Fruit fly (Drosophila melanogaster) whole organism, embryonic: Measurements from ENCODE around the gene CG14882.

Experiments used
- Bgb ChIP-seq: fragments of 200-800 bp; sonication (Bioruptor generic); IDR thresholded peaks from 2 replicates; pipeline ENCODE4 v1.3.6; 2022; ENCODE audit warnings: missing biosample characterization, missing genetic modification characterization; ENCODE audit not compliant: partially characterized antibody
- Blimp-1 ChIP-seq: fragments of 200-800 bp; sonication (Bioruptor generic); optimal IDR thresholded peaks from 3 replicates; lab custom pipeline; 2018; ENCODE audit warnings: missing biosample characterization, missing genetic modification characterization, mild to moderate bottlenecking, moderate library complexity, missing genetic modification reagents
- CG10654 ChIP-seq: fragments of 200-800 bp; sonication (Bioruptor generic); optimal IDR thresholded peaks from 2 replicates; lab custom pipeline; 2016; ENCODE audit warnings: missing biosample characterization, missing genetic modification characterization
- CG11247 ChIP-seq: fragments of 200-800 bp; sonication (Bioruptor generic); IDR thresholded peaks from 2 replicates; pipeline ENCODE4 v1.3.6; 2022; ENCODE audit warnings: missing biosample characterization, missing genetic modification characterization
- CG11504 ChIP-seq: fragments of 200-800 bp; sonication (Bioruptor generic); optimal IDR thresholded peaks from 3 replicates; lab custom pipeline; 2019; ENCODE audit warnings: missing biosample characterization, mild to moderate bottlenecking, missing genetic modification characterization, moderate library complexity
- CG13287 ChIP-seq: fragments of 200-800 bp; sonication (Bioruptor generic); IDR thresholded peaks from 2 replicates; pipeline ENCODE4 v1.3.6; 2022; ENCODE audit warnings: missing biosample characterization, missing genetic modification characterization; ENCODE audit not compliant: partially characterized antibody
- CG14860 ChIP-seq: fragments of 200-800 bp; sonication (Bioruptor generic); IDR thresholded peaks from 3 replicates; pipeline ENCODE4 v1.3.6; 2022; ENCODE audit warnings: missing biosample characterization, missing genetic modification characterization; ENCODE audit not compliant: partially characterized antibody
- CG16779 ChIP-seq: fragments of 200-800 bp; sonication (Bioruptor generic); IDR thresholded peaks from 2 replicates; pipeline ENCODE4 v1.3.6; 2022; ENCODE audit warnings: missing biosample characterization, missing genetic modification characterization
- CG17328 ChIP-seq: fragments of 200-800 bp; sonication (Bioruptor generic); IDR thresholded peaks from 2 replicates; pipeline ENCODE4 v1.3.6; 2022; ENCODE audit warnings: missing biosample characterization, missing genetic modification characterization
- CG17568 ChIP-seq: fragments of 200-800 bp; sonication (Bioruptor generic); optimal IDR thresholded peaks from 2 replicates; lab custom pipeline; 2018; ENCODE audit warnings: missing biosample characterization, mild to moderate bottlenecking, missing genetic modification characterization, moderate library complexity
- CG17829 ChIP-seq: fragments of 200-800 bp; optimal IDR thresholded peaks from 2 replicates; lab custom pipeline; 2019; ENCODE audit warnings: missing biosample characterization, mild to moderate bottlenecking, missing genetic modification characterization, moderate library complexity
- CG18011 ChIP-seq: fragments of 200-800 bp; sonication (Bioruptor generic); optimal IDR thresholded peaks from 2 replicates; lab custom pipeline; 2017; ENCODE audit warnings: missing biosample characterization, missing genetic modification characterization, mild to moderate bottlenecking, moderate library complexity, missing genotype
- CG2116 ChIP-seq: fragments of 200-800 bp; sonication (Bioruptor generic); optimal IDR thresholded peaks from 3 replicates; lab custom pipeline; 2018; ENCODE audit warnings: missing biosample characterization, mild to moderate bottlenecking, missing genetic modification characterization
- CG34224 ChIP-seq: fragments of 200-800 bp; sonication (Bioruptor generic); IDR thresholded peaks from 3 replicates; pipeline ENCODE4 v1.3.6; 2022; ENCODE audit warnings: missing biosample characterization, missing genetic modification characterization; ENCODE audit not compliant: partially characterized antibody
- CG4617 ChIP-seq: fragments of 200-800 bp; sonication (Bioruptor generic); optimal IDR thresholded peaks from 3 replicates; lab custom pipeline; 2016; ENCODE audit warnings: missing biosample characterization, missing genetic modification characterization, borderline replicate concordance
- CG6254 ChIP-seq: fragments of 200-800 bp; sonication (Bioruptor generic); optimal IDR thresholded peaks from 3 replicates; lab custom pipeline; 2017; ENCODE audit warnings: mild to moderate bottlenecking, missing biosample characterization, missing genetic modification reagents, missing genetic modification characterization
- CG9797 ChIP-seq: fragments of 200-800 bp; sonication (Bioruptor generic); optimal IDR thresholded peaks from 3 replicates; lab custom pipeline; 2018; ENCODE audit warnings: missing biosample characterization, mild to moderate bottlenecking, missing genetic modification characterization
- Eip74EF ChIP-seq, 2 experiments: fragments of 200-800 bp in 1 of 2; fragments of >200 bp in 1 of 2; sonication (Bioruptor generic) in 1 of 2; optimal IDR thresholded peaks; 2 replicates each; lab custom pipeline; 2017 to 2019; ENCODE audit warnings: missing biosample characterization in 2 of 2, missing genetic modification characterization in 2 of 2, mild to moderate bottlenecking in 1 of 2, moderate library complexity in 1 of 2
- Fer2 ChIP-seq: fragments of 200-800 bp; sonication (Bioruptor generic); optimal IDR thresholded peaks from 2 replicates; lab custom pipeline; 2018; ENCODE audit warnings: missing biosample characterization, mild to moderate bottlenecking, missing genetic modification characterization, moderate library complexity
- HLH4C ChIP-seq: fragments of 200-800 bp; sonication (Bioruptor generic); IDR thresholded peaks from 3 replicates; pipeline ENCODE4 v1.3.6; 2022; ENCODE audit warnings: missing biosample characterization, missing genetic modification characterization; ENCODE audit not compliant: partially characterized antibody
- Kr ChIP-seq: fragments of 200-800 bp; sonication (Bioruptor generic); optimal IDR thresholded peaks from 2 replicates; lab custom pipeline; 2017; ENCODE audit warnings: missing biosample characterization, mild to moderate bottlenecking, missing genetic modification characterization
- Opbp ChIP-seq: fragments of 200-800 bp; sonication (Bioruptor generic); IDR thresholded peaks from 3 replicates; pipeline ENCODE4 v1.3.6; 2022; ENCODE audit warnings: missing biosample characterization, missing genetic modification characterization; ENCODE audit not compliant: partially characterized antibody
- Rx ChIP-seq: fragments of 200-800 bp; sonication (Bioruptor generic); IDR thresholded peaks from 2 replicates; pipeline ENCODE4 v1.3.6; 2022; ENCODE audit warnings: missing biosample characterization, missing genetic modification characterization
- Side ChIP-seq: fragments of 200-800 bp; sonication (Bioruptor generic); optimal IDR thresholded peaks from 2 replicates; lab custom pipeline; 2016; ENCODE audit warnings: missing biosample characterization, missing genetic modification characterization
- Sry-β ChIP-seq: fragments of 200-800 bp; sonication (Bioruptor generic); optimal IDR thresholded peaks from 2 replicates; lab custom pipeline; 2018; ENCODE audit warnings: missing biosample characterization, mild to moderate bottlenecking, missing genetic modification characterization, moderate library complexity
- Sry-δ ChIP-seq: fragments of 200-800 bp; sonication (Bioruptor generic); optimal IDR thresholded peaks from 2 replicates; lab custom pipeline; 2016; ENCODE audit warnings: missing biosample characterization, missing genetic modification characterization
- YL-1 ChIP-seq: fragments of 200-800 bp; sonication (Bioruptor generic); optimal IDR thresholded peaks from 3 replicates; lab custom pipeline; 2017; ENCODE audit warnings: missing biosample characterization, mild to moderate bottlenecking, missing genetic modification characterization
- amos ChIP-seq: fragments of 200-800 bp; sonication (Bioruptor generic); IDR thresholded peaks from 2 replicates; pipeline ENCODE4 v1.3.6; 2022; ENCODE audit warnings: missing biosample characterization, missing genetic modification characterization; ENCODE audit not compliant: partially characterized antibody
- bbx ChIP-seq: fragments of 200-800 bp; sonication (Bioruptor generic); IDR thresholded peaks from 2 replicates; pipeline ENCODE4 v1.3.6; 2022; ENCODE audit warnings: missing biosample characterization, missing genetic modification characterization; ENCODE audit not compliant: partially characterized antibody
- chinmo ChIP-seq: fragments of 200-800 bp; sonication (Bioruptor generic); IDR thresholded peaks from 4 replicates; pipeline ENCODE4 v1.3.6; 2022; ENCODE audit warnings: missing biosample characterization, missing genetic modification characterization; ENCODE audit not compliant: partially characterized antibody
- crol ChIP-seq: fragments of 200-800 bp; sonication (Bioruptor generic); IDR thresholded peaks from 2 replicates; pipeline ENCODE4 v1.3.6; 2022; ENCODE audit warnings: missing biosample characterization, missing genetic modification characterization
- crp ChIP-seq, 2 experiments: fragments of 200-800 bp; sonication (Bioruptor generic); optimal IDR thresholded peaks; 2 replicates in 1 of 2; 3 replicates in 1 of 2; lab custom pipeline; 2017; ENCODE audit warnings: missing biosample characterization in 2 of 2, missing genetic modification characterization in 2 of 2, mild to moderate bottlenecking in 1 of 2, moderate library complexity in 1 of 2
- gcm2 ChIP-seq: fragments of 200-800 bp; sonication (Bioruptor generic); optimal IDR thresholded peaks from 2 replicates; lab custom pipeline; 2016; ENCODE audit warnings: missing biosample characterization, missing genetic modification characterization
- hbn ChIP-seq: fragments of 200-800 bp; sonication (Bioruptor generic); IDR thresholded peaks from 2 replicates; pipeline ENCODE4 v1.3.6; 2022; ENCODE audit warnings: missing biosample characterization, missing genetic modification characterization; ENCODE audit not compliant: partially characterized antibody
- kah ChIP-seq: fragments of 200-800 bp; sonication (Bioruptor generic); optimal IDR thresholded peaks from 2 replicates; lab custom pipeline; 2018; ENCODE audit warnings: missing biosample characterization, mild to moderate bottlenecking, missing genetic modification characterization
- lov ChIP-seq, 2 experiments: fragments of 200-800 bp in 1 of 2; fragments of >200 bp in 1 of 2; sonication (Bioruptor generic) in 1 of 2; IDR thresholded peaks in 1 of 2; optimal IDR thresholded peaks in 1 of 2; 2 replicates in 1 of 2; 3 replicates in 1 of 2; pipeline versions ENCODE4 v1.3.6 to Lab custom; 2017 to 2022; ENCODE audit warnings: missing biosample characterization in 1 of 2, missing genetic modification characterization in 1 of 2
- nerfin-2 ChIP-seq: fragments of 200-800 bp; sonication (Bioruptor generic); IDR thresholded peaks from 2 replicates; pipeline ENCODE4 v1.3.6; 2022; ENCODE audit warnings: missing biosample characterization, missing genetic modification characterization; ENCODE audit not compliant: partially characterized antibody
- onecut ChIP-seq: fragments of 200-800 bp; sonication (Bioruptor generic); IDR thresholded peaks from 2 replicates; pipeline ENCODE4 v1.3.6; 2022; ENCODE audit warnings: missing biosample characterization, missing genetic modification characterization
- pb ChIP-seq: fragments of 200-800 bp; sonication (Bioruptor generic); optimal IDR thresholded peaks from 3 replicates; lab custom pipeline; 2016; ENCODE audit warnings: missing biosample characterization, missing genetic modification characterization
- pros ChIP-seq: fragments of 200-800 bp; sonication (Bioruptor generic); optimal IDR thresholded peaks from 3 replicates; lab custom pipeline; 2019; ENCODE audit warnings: missing biosample characterization, mild to moderate bottlenecking, missing genetic modification characterization, moderate library complexity
- sens ChIP-seq: fragments of 200-800 bp; sonication (Bioruptor generic); peaks from one replicate; lab custom pipeline; 2016; ENCODE audit warnings: missing biosample characterization, missing genetic modification characterization
- sim ChIP-seq: fragments of 200-800 bp; sonication (Bioruptor generic); IDR thresholded peaks from 2 replicates; pipeline ENCODE4 v1.3.6; 2022; ENCODE audit warnings: missing biosample characterization, missing genetic modification characterization
- sna ChIP-seq: fragments of 200-800 bp; sonication (Bioruptor generic); IDR thresholded peaks from 2 replicates; pipeline ENCODE4 v1.3.6; 2022; ENCODE audit warnings: missing biosample characterization, missing genetic modification characterization; ENCODE audit not compliant: partially characterized antibody
- stwl ChIP-seq: fragments of 200-800 bp; sonication (Bioruptor generic); optimal IDR thresholded peaks from 3 replicates; lab custom pipeline; 2018; ENCODE audit warnings: missing biosample characterization, mild to moderate bottlenecking, missing genetic modification characterization, moderate library complexity
- trem ChIP-seq: fragments of 200-800 bp; optimal IDR thresholded peaks from 3 replicates; lab custom pipeline; 2019; ENCODE audit warnings: missing biosample characterization, mild to moderate bottlenecking, missing genetic modification characterization, moderate library complexity

The CG14882 gene

DNA sequence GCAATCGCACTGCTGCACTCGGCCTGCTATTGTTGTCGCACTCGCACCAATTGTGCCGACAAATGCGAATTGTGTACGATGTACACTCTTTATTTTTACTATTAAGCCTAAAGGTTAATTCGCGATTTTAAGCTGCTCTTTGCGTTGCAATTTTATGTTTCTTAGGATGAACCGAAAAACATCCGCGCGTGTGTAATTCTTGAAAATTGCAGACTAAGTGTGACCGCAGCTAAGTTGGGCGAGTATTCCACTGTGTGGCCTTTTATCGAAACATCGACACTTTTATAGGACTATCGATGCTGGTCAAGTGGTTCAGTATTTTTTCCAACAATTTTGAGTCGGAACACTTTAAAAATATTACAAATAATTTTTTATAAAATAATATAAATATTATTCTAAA, 10.6 kb downstream of the CG14882 start, which contains the start of gene Pak3 (continued):
- TF ChIP-seq CG17568 (GFP tag; lab: Kevin White, UChicago), result no peak
- TF ChIP-seq CG11504 (tag; lab: Kevin White, UChicago), result no peak
- TF ChIP-seq gcm2 (GFP tag; lab: Kevin White, UChicago), result no peak
- no peak for TF ChIP-seq lov (optimal IDR thresholded peaks at IDR 0.05; lab: Kevin White, UChicago)
- no peak for TF ChIP-seq lov (GFP tag; IDR thresholded peaks at IDR 0.05; lab: Robert Waterston, UW)
- no peak for TF ChIP-seq Side
- TF ChIP-seq bbx, result peak; percentile 82
- no peak for TF ChIP-seq CG16779 (GFP tag; lab: Robert Waterston, UW)
- TF ChIP-seq onecut (GFP tag; lab: Robert Waterston, UW), result no peak
- TF ChIP-seq sim, result no peak
- peak; percentile 37 for TF ChIP-seq Sry-δ
- peak; percentile 53 for TF ChIP-seq CG17829 (tag; lab: Kevin White, UChicago)
- TF ChIP-seq CG18011 (GFP tag; lab: Kevin White, UChicago), result no peak
- TF ChIP-seq CG6254, result no peak
- no peak for TF ChIP-seq CG10654
- no peak for TF ChIP-seq Rx (GFP tag; lab: Robert Waterston, UW)
- TF ChIP-seq CG11247 (GFP tag; lab: Robert Waterston, UW), result no peak

- TF ChIP-seq sens (GFP tag; lab: Kevin White, UChicago) (peak; percentile 31), pb (GFP tag; lab: Kevin White, UChicago) (no peak)
These were observed 11.2 kb downstream of the CG14882 start, which contains the start of gene CG10405 for dm6 chr3R:16454192-16454591. CG10405 (plus strand) TSS chr3R:16454492.

dm6 chr3R:16455875-16456274, 12.9 kb downstream of the CG14882 start, which contains the start of gene CG14883:
CG14883 (plus strand) TSS chr3R:16456052.
- TF ChIP-seq Sry-β (GFP tag; lab: Kevin White, UChicago), result no peak
- peak; percentile 54; the same call in 1 of the 3 replicates for TF ChIP-seq Opbp (GFP tag; lab: Robert Waterston, UW)
- peak in 1 of 2 experiments; percentile 89 for TF ChIP-seq crp (GFP tag; optimal IDR thresholded peaks at IDR 0.05; lab: Kevin White, UChicago)
- TF ChIP-seq Eip74EF (GFP tag; optimal IDR thresholded peaks at IDR 0.05; lab: Kevin White, UChicago), result no peak
- no peak for TF ChIP-seq CG17328 (GFP tag; lab: Robert Waterston, UW)
- peak; percentile 27 for TF ChIP-seq CG4617 (GFP tag; lab: Kevin White, UChicago)
- peak; percentile 55; the same call in 1 of the 2 replicates for TF ChIP-seq sna (GFP tag; lab: Robert Waterston, UW)
- no peak for TF ChIP-seq pros (GFP tag; lab: Kevin White, UChicago)
- peak; percentile 26 for TF ChIP-seq YL-1 (GFP tag; lab: Kevin White, UChicago)
- peak; percentile 98 for TF ChIP-seq Blimp-1 (GFP tag; lab: Kevin White, UChicago)
- TF ChIP-seq CG9797, result peak; percentile 27
- TF ChIP-seq trem (tag; lab: Kevin White, UChicago), result peak; percentile 58
- peak; percentile 46; the same call in 1 of the 2 replicates for TF ChIP-seq nerfin-2 (GFP tag; lab: Robert Waterston, UW)
- TF ChIP-seq Bgb (GFP tag; lab: Robert Waterston, UW), result peak; percentile 40; the same call in 1 of the 2 replicates
- no peak for TF ChIP-seq CG14860
- peak; percentile 72 for TF ChIP-seq CG34224 (GFP tag; lab: Robert Waterston, UW)
- TF ChIP-seq crol, result no peak
- no peak for TF ChIP-seq CG17829 (tag; lab: Kevin White, UChicago)
- peak; percentile 70 for TF ChIP-seq CG2116 (GFP tag; lab: Kevin White, UChicago)
- TF ChIP-seq chinmo (GFP tag; lab: Robert Waterston, UW), result 0 out of 4 replicates have a peak, but pooled peaks have one; percentile 14
- no peak for TF ChIP-seq stwl (tag; lab: Kevin White, UChicago)
- no peak for TF ChIP-seq Fer2 (tag; lab: Kevin White, UChicago)
- TF ChIP-seq hbn (GFP tag; lab: Robert Waterston, UW), result peak; percentile 34; the same call in 1 of the 2 replicates
- TF ChIP-seq kah (GFP tag; lab: Kevin White, UChicago), result peak; percentile 10
- no peak for TF ChIP-seq Kr (GFP tag; lab: Kevin White, UChicago)
- peak; percentile 44; the same call in 1 of the 2 replicates for TF ChIP-seq amos (GFP tag; lab: Robert Waterston, UW)
- TF ChIP-seq Sry-δ, result peak; percentile 27
- TF ChIP-seq CG13287 (GFP tag; lab: Robert Waterston, UW), result peak; percentile 69
- peak; percentile 58 for TF ChIP-seq HLH4C (GFP tag; lab: Robert Waterston, UW)
